Fruit fly (Drosophila melanogaster) whole organism, embryonic: ENCODE results near the gene mats.

ENCODE experiments used
- Atf3 ChIP-seq: fragments of 200-800 bp; sonication (Bioruptor generic); optimal IDR thresholded peaks from 3 replicates; lab custom pipeline; 2016; ENCODE audit warnings: missing biosample characterization, missing genetic modification characterization
- Atf6 ChIP-seq: fragments of 200-800 bp; sonication (Bioruptor generic); IDR thresholded peaks from 2 replicates; pipeline ENCODE4 v1.3.6; 2022; ENCODE audit warnings: missing biosample characterization, missing genetic modification characterization
- B-H2 ChIP-seq: fragments of 200-800 bp; sonication (Bioruptor generic); optimal IDR thresholded peaks from 2 replicates; lab custom pipeline; 2018; ENCODE audit warnings: missing biosample characterization, mild to moderate bottlenecking, missing genetic modification characterization
- CG11085 ChIP-seq: fragments of 200-800 bp; sonication (Bioruptor generic); IDR thresholded peaks from 2 replicates; pipeline ENCODE4 v1.3.6; 2022; ENCODE audit warnings: missing biosample characterization, missing genetic modification characterization
- CG14710 ChIP-seq: fragments of 200-800 bp; sonication (Bioruptor generic); optimal IDR thresholded peaks from 3 replicates; lab custom pipeline; 2019; ENCODE audit warnings: missing biosample characterization, mild to moderate bottlenecking, missing genetic modification characterization, moderate library complexity
- CG17359 ChIP-seq: fragments of 200-800 bp; sonication (Bioruptor generic); optimal IDR thresholded peaks from 3 replicates; lab custom pipeline; 2018; ENCODE audit warnings: missing biosample characterization, mild to moderate bottlenecking, missing genetic modification characterization, moderate library complexity
- CG2202 ChIP-seq: fragments of 200-800 bp; sonication (Bioruptor generic); optimal IDR thresholded peaks from 2 replicates; lab custom pipeline; 2018; ENCODE audit warnings: missing biosample characterization, mild to moderate bottlenecking, missing genetic modification characterization
- CG3281 ChIP-seq: fragments of 200-800 bp; sonication (Bioruptor generic); optimal IDR thresholded peaks from 3 replicates; lab custom pipeline; 2017; ENCODE audit warnings: missing biosample characterization, mild to moderate bottlenecking, missing genetic modification characterization
- CG9727 ChIP-seq: fragments of 200-800 bp; sonication (Bioruptor generic); optimal IDR thresholded peaks from 3 replicates; lab custom pipeline; 2017; ENCODE audit warnings: missing biosample characterization, mild to moderate bottlenecking, missing genetic modification characterization
- CG9797 ChIP-seq: fragments of 200-800 bp; sonication (Bioruptor generic); optimal IDR thresholded peaks from 3 replicates; lab custom pipeline; 2018; ENCODE audit warnings: missing biosample characterization, mild to moderate bottlenecking, missing genetic modification characterization
- Chrac-16 ChIP-seq: fragments of 200-800 bp; sonication (Bioruptor generic); optimal IDR thresholded peaks from 3 replicates; lab custom pipeline; 2016; ENCODE audit warnings: missing biosample characterization, missing genetic modification characterization
- Dref ChIP-seq: fragments of 200-800 bp; sonication (Bioruptor generic); IDR thresholded peaks from 2 replicates; pipeline ENCODE4 v1.3.6; 2022; ENCODE audit warnings: missing biosample characterization, missing genetic modification characterization
- Elba2 ChIP-seq: fragments of 200-800 bp; sonication (Bioruptor generic); optimal IDR thresholded peaks from 3 replicates; lab custom pipeline; 2016; ENCODE audit warnings: missing biosample characterization, missing genetic modification characterization
- Ets65A ChIP-seq: fragments of 200-800 bp; sonication (Bioruptor generic); peaks from one replicate; lab custom pipeline; 2016; ENCODE audit warnings: missing biosample characterization, missing genetic modification characterization
- H15 ChIP-seq: fragments of 200-800 bp; sonication (Bioruptor generic); IDR thresholded peaks from 3 replicates; pipeline ENCODE4 v1.3.6; 2022; ENCODE audit warnings: missing biosample characterization, missing genetic modification characterization
- Hr78 ChIP-seq, 2 experiments: fragments of 200-800 bp in 1 of 2; fragments of >200 bp in 1 of 2; sonication (Bioruptor generic) in 1 of 2; optimal IDR thresholded peaks; 2 replicates each; lab custom pipeline; 2017 to 2019; ENCODE audit warnings: missing biosample characterization in 2 of 2, missing genetic modification characterization in 2 of 2, mild to moderate bottlenecking in 1 of 2, moderate library complexity in 1 of 2
- Jarid2 ChIP-seq: fragments of 200-800 bp; sonication (Bioruptor generic); optimal IDR thresholded peaks from 3 replicates; lab custom pipeline; 2017; ENCODE audit warnings: mild to moderate bottlenecking, missing biosample characterization, missing genetic modification reagents, missing genetic modification characterization
- Kr ChIP-seq: fragments of 200-800 bp; sonication (Bioruptor generic); optimal IDR thresholded peaks from 2 replicates; lab custom pipeline; 2017; ENCODE audit warnings: missing biosample characterization, mild to moderate bottlenecking, missing genetic modification characterization
- MBD-R2 ChIP-seq: fragments of 200-800 bp; sonication (Bioruptor generic); IDR thresholded peaks from 2 replicates; pipeline ENCODE4 v1.3.6; 2022; ENCODE audit warnings: missing biosample characterization, missing genetic modification characterization
- Max ChIP-seq: fragments of 200-800 bp; sonication (Bioruptor generic); optimal IDR thresholded peaks from 2 replicates; lab custom pipeline; 2016; ENCODE audit warnings: missing biosample characterization, mild to moderate bottlenecking, missing genetic modification characterization
- Med ChIP-seq: fragments of 200-800 bp; sonication (Bioruptor generic); peaks from one replicate; lab custom pipeline; 2016; ENCODE audit warnings: missing biosample characterization, missing genetic modification characterization, mild to moderate bottlenecking, inconsistent platforms, moderate library complexity
- Sry-β ChIP-seq: fragments of 200-800 bp; sonication (Bioruptor generic); optimal IDR thresholded peaks from 2 replicates; lab custom pipeline; 2018; ENCODE audit warnings: missing biosample characterization, mild to moderate bottlenecking, missing genetic modification characterization, moderate library complexity
- Tbp ChIP-seq: fragments of >200 bp; optimal IDR thresholded peaks from 2 replicates; lab custom pipeline; 2018; ENCODE audit warnings: missing biosample characterization, missing genetic modification characterization
- ato ChIP-seq: fragments of 200-800 bp; sonication (Bioruptor generic); IDR thresholded peaks from 2 replicates; pipeline ENCODE4 v1.3.6; 2022; ENCODE audit warnings: missing biosample characterization, missing genetic modification characterization; ENCODE audit not compliant: partially characterized antibody
- az2 ChIP-seq: fragments of 200-800 bp; sonication (Bioruptor generic); optimal IDR thresholded peaks from 3 replicates; lab custom pipeline; 2016; ENCODE audit warnings: missing biosample characterization, missing genetic modification characterization
- bcd ChIP-seq: fragments of 200-800 bp; sonication (Bioruptor generic); optimal IDR thresholded peaks from 2 replicates; lab custom pipeline; 2017; ENCODE audit warnings: missing biosample characterization, mild to moderate bottlenecking, missing genetic modification characterization
- bsh ChIP-seq, 2 experiments: fragments of 200-800 bp; sonication (Bioruptor generic); optimal IDR thresholded peaks; 2 replicates each; lab custom pipeline; 2017 to 2018; ENCODE audit warnings: mild to moderate bottlenecking in 2 of 2, missing biosample characterization in 2 of 2, missing genetic modification characterization in 2 of 2, moderate library complexity in 1 of 2
- cad ChIP-seq: fragments of >200 bp; optimal IDR thresholded peaks from 2 replicates; lab custom pipeline; 2017; ENCODE audit warnings: missing biosample characterization, missing genetic modification characterization
- ci ChIP-seq: fragments of 200-800 bp; sonication (Bioruptor generic); IDR thresholded peaks from 3 replicates; pipeline ENCODE4 v1.3.6; 2022; ENCODE audit warnings: missing biosample characterization, missing genetic modification characterization
- crc ChIP-seq: fragments of 200-800 bp; sonication (Bioruptor generic); optimal IDR thresholded peaks from 2 replicates; lab custom pipeline; 2016; ENCODE audit warnings: missing biosample characterization, missing genetic modification characterization
- crol ChIP-seq: fragments of 200-800 bp; sonication (Bioruptor generic); IDR thresholded peaks from 2 replicates; pipeline ENCODE4 v1.3.6; 2022; ENCODE audit warnings: missing biosample characterization, missing genetic modification characterization
- crp ChIP-seq, 2 experiments: fragments of 200-800 bp; sonication (Bioruptor generic); optimal IDR thresholded peaks; 2 replicates in 1 of 2; 3 replicates in 1 of 2; lab custom pipeline; 2017; ENCODE audit warnings: missing biosample characterization in 2 of 2, missing genetic modification characterization in 2 of 2, mild to moderate bottlenecking in 1 of 2, moderate library complexity in 1 of 2
- dpn ChIP-seq, 2 experiments: fragments of 200-800 bp; sonication (Bioruptor generic); optimal IDR thresholded peaks; 3 replicates each; lab custom pipeline; 2016; ENCODE audit warnings: missing biosample characterization in 2 of 2, missing genetic modification characterization in 2 of 2
- fd102C ChIP-seq: fragments of 200-800 bp; sonication (Bioruptor generic); optimal IDR thresholded peaks from 2 replicates; lab custom pipeline; 2018; ENCODE audit warnings: missing biosample characterization, mild to moderate bottlenecking, missing genetic modification characterization, moderate library complexity
- fd3F ChIP-seq: fragments of 200-800 bp; sonication (Bioruptor generic); optimal IDR thresholded peaks from 2 replicates; lab custom pipeline; 2018; ENCODE audit warnings: missing biosample characterization, mild to moderate bottlenecking, missing genetic modification characterization, moderate library complexity
- hbn ChIP-seq: fragments of 200-800 bp; sonication (Bioruptor generic); IDR thresholded peaks from 2 replicates; pipeline ENCODE4 v1.3.6; 2022; ENCODE audit warnings: missing biosample characterization, missing genetic modification characterization; ENCODE audit not compliant: partially characterized antibody
- hkb ChIP-seq, 2 experiments: fragments of 200-800 bp in 1 of 2; fragments of >200 bp in 1 of 2; sonication (Bioruptor generic) in 1 of 2; IDR thresholded peaks in 1 of 2; optimal IDR thresholded peaks in 1 of 2; 2 replicates each; pipeline versions ENCODE4 v1.3.6 to Lab custom; 2017 to 2022; ENCODE audit warnings: missing biosample characterization in 1 of 2, missing genetic modification characterization in 1 of 2
- insv ChIP-seq, 2 experiments: fragments of 200-800 bp; sonication (Bioruptor generic); optimal IDR thresholded peaks; 3 replicates each; lab custom pipeline; 2016 to 2018; ENCODE audit warnings: missing biosample characterization in 2 of 2, missing genetic modification characterization in 2 of 2
- lilli ChIP-seq: fragments of 200-800 bp; sonication (Bioruptor generic); optimal IDR thresholded peaks from 3 replicates; lab custom pipeline; 2016; ENCODE audit warnings: missing biosample characterization, missing genetic modification characterization
- pan ChIP-seq, 4 experiments: fragments of >200 bp in 3 of 4; fragments of 200-800 bp in 1 of 4; sonication (Bioruptor generic) in 1 of 4; optimal IDR thresholded peaks in 3 of 4; IDR thresholded peaks in 1 of 4; 2 replicates each; pipeline versions ENCODE4 v1.3.6 to Lab custom; 2017 to 2022; ENCODE audit warnings: missing biosample characterization in 2 of 4, missing genetic modification characterization in 2 of 4, mixed read lengths in 1 of 4
- prd ChIP-seq, 3 experiments: fragments of >200 bp in 2 of 3; fragments of 200-800 bp in 1 of 3; sonication (Bioruptor generic) in 1 of 3; optimal IDR thresholded peaks in 2 of 3; IDR thresholded peaks in 1 of 3; 2 replicates in 2 of 3; 3 replicates in 1 of 3; pipeline versions ENCODE4 v1.3.6 to Lab custom; 2017 to 2022; ENCODE audit warnings: missing biosample characterization in 1 of 3, missing genetic modification characterization in 1 of 3
- ro ChIP-seq: fragments of 200-800 bp; sonication (Bioruptor generic); IDR thresholded peaks from 2 replicates; pipeline ENCODE4 v1.3.6; 2022; ENCODE audit warnings: missing biosample characterization, missing genetic modification characterization
- sim ChIP-seq: fragments of 200-800 bp; sonication (Bioruptor generic); IDR thresholded peaks from 2 replicates; pipeline ENCODE4 v1.3.6; 2022; ENCODE audit warnings: missing biosample characterization, missing genetic modification characterization
- so ChIP-seq: fragments of 200-800 bp; sonication (Bioruptor generic); IDR thresholded peaks from 3 replicates; pipeline ENCODE4 v1.3.6; 2022; ENCODE audit warnings: missing biosample characterization, missing genetic modification characterization
- wek ChIP-seq: fragments of 200-800 bp; sonication (Bioruptor generic); optimal IDR thresholded peaks from 3 replicates; lab custom pipeline; 2018; ENCODE audit warnings: missing biosample characterization, mild to moderate bottlenecking, missing genetic modification characterization, moderate library complexity

mats gene

DNA sequence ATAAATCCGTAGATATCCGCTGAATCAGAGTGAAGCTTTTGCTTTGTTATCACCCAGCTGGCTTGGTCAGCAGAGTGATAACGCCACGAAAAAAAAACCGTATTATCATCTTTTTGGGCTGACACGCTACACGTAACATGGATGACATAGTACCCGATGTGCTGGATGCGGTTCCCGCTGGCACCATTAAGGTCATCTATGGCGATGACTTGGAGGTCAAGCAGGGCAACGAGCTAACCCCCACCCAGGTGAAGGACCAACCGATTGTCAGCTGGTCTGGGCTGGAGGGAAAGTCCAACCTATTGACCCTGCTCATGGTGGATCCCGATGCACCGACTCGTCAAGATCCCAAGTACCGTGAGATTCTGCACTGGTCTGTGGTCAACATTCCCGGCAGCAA, 44.2 kb downstream of the mats start (continued):
- TF ChIP-seq sim (no peak), Chrac-16 (GFP tag; lab: Kevin White, UChicago) (no peak), dpn (GFP tag; optimal IDR thresholded peaks at IDR 0.05; lab: Kevin White, UChicago) (no peak), prd (optimal IDR thresholded peaks at IDR 0.05; lab: Kevin White, UChicago) (no peak), prd (GFP tag; IDR thresholded peaks at IDR 0.05; lab: Robert Waterston, UW) (no peak), CG17359 (tag; lab: Kevin White, UChicago) (no peak), bcd (GFP tag; lab: Kevin White, UChicago) (no peak), Jarid2 (GFP tag; lab: Kevin White, UChicago) (no peak), CG2202 (tag; lab: Kevin White, UChicago) (no peak), bsh (GFP tag; optimal IDR thresholded peaks at IDR 0.05; lab: Kevin White, UChicago) (no peak), Hr78 (GFP tag; optimal IDR thresholded peaks at IDR 0.05; lab: Kevin White, UChicago) (peak in 1 of 2 experiments; percentile 2), Atf3 (no peak), Elba2 (no peak), hbn (no peak)

- TF ChIP-seq H15 (GFP tag; lab: Robert Waterston, UW) (no peak), Sry-β (GFP tag; lab: Kevin White, UChicago) (no peak), Tbp (GFP tag; lab: Kevin White, UChicago) (no peak), Atf6 (GFP tag; lab: Robert Waterston, UW) (no peak), lilli (GFP tag; lab: Kevin White, UChicago) (peak; percentile 10), Ets65A (GFP tag; lab: Kevin White, UChicago) (peak; percentile 76), CG3281 (GFP tag; lab: Kevin White, UChicago) (no peak), ro (GFP tag; lab: Robert Waterston, UW) (no peak), Med (GFP tag; lab: Kevin White, UChicago) (peak; percentile 74), B-H2 (no peak), ci (GFP tag; lab: Robert Waterston, UW) (0 out of 3 replicates have a peak, but pooled peaks have one; percentile 19), ato (GFP tag; lab: Robert Waterston, UW) (0 out of 2 replicates have a peak, but pooled peaks have one; percentile 8), pan (optimal IDR thresholded peaks at IDR 0.05; lab: Kevin White, UChicago) (no peak), pan (GFP tag; optimal IDR thresholded peaks at IDR 0.05 in 1 of 2, IDR thresholded peaks at IDR 0.05 in 1 of 2) (no peak), fd102C (no peak), CG9727 (GFP tag; lab: Kevin White, UChicago) (no peak), insv (GFP tag; optimal IDR thresholded peaks at IDR 0.05; lab: Kevin White, UChicago) (no peak), Jarid2 (GFP tag; lab: Kevin White, UChicago) (no peak)
Measured at dm6 chr3R:22465984-22466530, 45.1 kb downstream of the mats start, which contains the start of gene Pebp1. TSS of gene Pebp1 (plus strand) at chr3R:22466034.

DNA sequence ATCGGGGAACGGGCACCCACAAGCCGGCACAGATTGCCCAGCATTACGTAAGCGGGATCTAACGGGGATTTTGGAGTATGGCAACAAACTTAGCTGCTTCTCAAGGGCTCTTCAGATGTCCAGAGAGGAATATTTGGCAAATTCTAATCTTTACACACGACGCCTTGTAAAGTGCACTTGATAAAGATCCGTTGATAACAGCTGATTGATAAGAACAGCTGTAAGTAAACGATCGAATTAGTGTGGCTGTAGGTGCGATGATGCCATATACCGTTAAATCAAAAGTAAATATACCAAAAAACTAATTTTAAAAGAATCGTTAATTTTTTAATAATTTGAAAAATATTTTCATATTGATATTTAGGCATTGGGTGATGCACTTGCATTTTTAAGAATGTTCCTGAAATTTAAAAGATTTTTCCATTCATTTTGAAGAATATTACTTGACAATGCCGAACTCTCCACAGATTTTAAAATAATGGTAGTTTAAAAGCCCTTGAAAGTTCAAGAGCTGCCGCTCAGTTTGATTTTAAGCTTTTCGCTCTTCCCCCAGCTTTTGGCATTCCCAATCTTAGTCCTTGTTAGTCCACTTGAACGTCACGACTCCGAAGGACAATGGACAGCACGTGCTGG, 47.1 kb downstream of the mats start, which contains the start of the genes CG5377 and Nrx-1:
TSS of gene CG5377 (minus strand) at position 219 of the 633 bp plus-strand sequence.
TSS of gene Nrx-1 (plus strand) at position 574 of the 633 bp plus-strand sequence.
- TF ChIP-seq crp (GFP tag; optimal IDR thresholded peaks at IDR 0.05; lab: Kevin White, UChicago) (peak; percentile 51 to 92), hkb (optimal IDR thresholded peaks at IDR 0.05; lab: Kevin White, UChicago) (no peak), hkb (GFP tag; IDR thresholded peaks at IDR 0.05; lab: Robert Waterston, UW) (no peak), bcd (GFP tag; lab: Kevin White, UChicago) (no peak), CG14710 (peak; percentile 77), az2 (GFP tag; lab: Kevin White, UChicago) (no peak), fd3F (no peak), CG11085 (no peak), Kr (GFP tag; lab: Kevin White, UChicago) (no peak), crol (GFP tag; lab: Robert Waterston, UW) (no peak), Dref (GFP tag; lab: Robert Waterston, UW) (no peak), so (GFP tag; lab: Robert Waterston, UW) (no peak), MBD-R2 (peak; percentile 74), Max (no peak), wek (no peak), cad (GFP tag; lab: Kevin White, UChicago) (no peak), crc (GFP tag; lab: Kevin White, UChicago) (no peak), Atf6 (GFP tag; lab: Robert Waterston, UW) (no peak), CG9797 (peak; percentile 74)
